Worm (Caenorhabditis elegans) whole organism, late embryonic: Measurements from ENCODE around the gene ZK632.4.
A peak's percentile ranks its signal among the peaks of the same experiment; 100 is the strongest.

Source experiments
- C08G9.2 ChIP-seq: sonication (generic microtip); optimal IDR thresholded peaks from 2 replicates; lab custom pipeline; 2016; ENCODE audit warnings: mild to moderate bottlenecking, missing genetic modification characterization, moderate library complexity, missing compliant biosample characterization
- F13H6.1 ChIP-seq: sonication (generic microtip); optimal IDR thresholded peaks from 2 replicates; lab custom pipeline; 2016; ENCODE audit warnings: missing genetic modification characterization, missing compliant biosample characterization
- ahr-1 ChIP-seq: sonication (generic microtip); optimal IDR thresholded peaks from 2 replicates; lab custom pipeline; 2016; ENCODE audit warnings: missing genetic modification characterization, missing compliant biosample characterization
- ceh-18 ChIP-seq: sonication (generic microtip); optimal IDR thresholded peaks from 2 replicates; lab custom pipeline; 2016; ENCODE audit warnings: missing genetic modification characterization, missing compliant biosample characterization
- ceh-31 ChIP-seq: sonication (generic microtip); optimal IDR thresholded peaks from 2 replicates; lab custom pipeline; 2016; ENCODE audit warnings: missing genetic modification characterization, missing compliant biosample characterization
- ceh-48 ChIP-seq: sonication (generic microtip); optimal IDR thresholded peaks from 2 replicates; lab custom pipeline; 2016; ENCODE audit warnings: missing genetic modification characterization, inconsistent platforms, missing compliant biosample characterization
- ceh-6 ChIP-seq: fragments of 200-800 bp; sonication (Bioruptor generic); optimal IDR thresholded peaks from 2 replicates; lab custom pipeline; 2018; ENCODE audit warnings: mild to moderate bottlenecking, missing genetic modification characterization, missing compliant biosample characterization
- ceh-9 ChIP-seq: sonication (generic microtip); optimal IDR thresholded peaks from 2 replicates; lab custom pipeline; 2016; ENCODE audit warnings: mild to moderate bottlenecking, missing genetic modification characterization, inconsistent platforms, missing compliant biosample characterization
- che-1 ChIP-seq: sonication (generic microtip); optimal IDR thresholded peaks from 2 replicates; lab custom pipeline; 2016; ENCODE audit warnings: mild to moderate bottlenecking, missing genetic modification characterization, missing compliant biosample characterization
- elt-2 ChIP-seq: sonication (generic microtip); optimal IDR thresholded peaks from 2 replicates; lab custom pipeline; 2016; ENCODE audit warnings: missing genetic modification reagents, missing genetic modification characterization, missing compliant biosample characterization
- fkh-10 ChIP-seq: fragments of 150-350 bp; optimal IDR thresholded peaks from 2 replicates; lab custom pipeline; 2014; ENCODE audit warnings: missing biosample characterization, missing genetic modification reagents, missing genetic modification characterization
- hlh-8 ChIP-seq: sonication (generic microtip); optimal IDR thresholded peaks from 2 replicates; lab custom pipeline; 2016; ENCODE audit warnings: missing genotype, missing genetic modification characterization, missing compliant biosample characterization
- lim-6 ChIP-seq: sonication (generic microtip); optimal IDR thresholded peaks from 2 replicates; lab custom pipeline; 2016; ENCODE audit warnings: missing genetic modification characterization, missing compliant biosample characterization
- lin-11 ChIP-seq: fragments of 200-800 bp; sonication (Bioruptor generic); optimal IDR thresholded peaks from 2 replicates; lab custom pipeline; 2018; ENCODE audit warnings: mild to moderate bottlenecking, missing genetic modification characterization, missing compliant biosample characterization
- nfya-1 ChIP-seq: sonication (generic microtip); optimal IDR thresholded peaks from 2 replicates; lab custom pipeline; 2017; ENCODE audit warnings: missing genetic modification characterization, mild to moderate bottlenecking, missing compliant biosample characterization, antibody characterized with exemption, moderate library complexity
- odd-2 ChIP-seq: sonication (generic microtip); optimal IDR thresholded peaks from 2 replicates; lab custom pipeline; 2017; ENCODE audit warnings: antibody characterized with exemption, mild to moderate bottlenecking, missing genetic modification characterization, missing compliant biosample characterization
- pha-2 ChIP-seq: sonication (generic microtip); optimal IDR thresholded peaks from 2 replicates; lab custom pipeline; 2017; ENCODE audit warnings: mild to moderate bottlenecking, missing genetic modification characterization, missing compliant biosample characterization
- pha-4 ChIP-seq: fragments of 150-350 bp; optimal IDR thresholded peaks from 2 replicates; lab custom pipeline; 2018; ENCODE audit warnings: missing biosample characterization, missing genetic modification reagents, missing genetic modification characterization
- pqm-1 ChIP-seq: sonication (generic microtip); optimal IDR thresholded peaks from 2 replicates; lab custom pipeline; 2016; ENCODE audit warnings: missing genetic modification characterization, missing compliant biosample characterization
- ref-2 ChIP-seq: sonication (generic microtip); optimal IDR thresholded peaks from 2 replicates; lab custom pipeline; 2016; ENCODE audit warnings: missing genetic modification characterization, missing compliant biosample characterization
- rnt-1 ChIP-seq: sonication (generic microtip); optimal IDR thresholded peaks from 2 replicates; lab custom pipeline; 2016; ENCODE audit warnings: missing genetic modification characterization, missing compliant biosample characterization
- sox-2 ChIP-seq: fragments of 200-800 bp; sonication (Bioruptor generic); IDR thresholded peaks from 2 replicates; pipeline ENCODE4 v1.3.6; 2022; ENCODE audit warnings: missing genetic modification reagents, missing genetic modification characterization, missing compliant biosample characterization
- syd-9 ChIP-seq: sonication (generic microtip); optimal IDR thresholded peaks from 2 replicates; lab custom pipeline; 2016; ENCODE audit warnings: mild to moderate bottlenecking, missing genetic modification characterization, moderate library complexity, missing compliant biosample characterization
- tbx-2 ChIP-seq: sonication (generic microtip); optimal IDR thresholded peaks from 2 replicates; lab custom pipeline; 2016; ENCODE audit warnings: missing genetic modification characterization, missing compliant biosample characterization
- ttx-3 ChIP-seq: sonication (generic microtip); optimal IDR thresholded peaks from 2 replicates; lab custom pipeline; 2016; ENCODE audit warnings: missing genetic modification reagents, missing genetic modification characterization, missing compliant biosample characterization
- unc-55 ChIP-seq: sonication (generic microtip); optimal IDR thresholded peaks from 2 replicates; lab custom pipeline; 2017; ENCODE audit warnings: missing biosample characterization, missing genetic modification reagents, missing genetic modification characterization
- unc-86 ChIP-seq: sonication (generic microtip); optimal IDR thresholded peaks from 2 replicates; lab custom pipeline; 2016; ENCODE audit warnings: missing genetic modification characterization, missing compliant biosample characterization
- zip-5 ChIP-seq: sonication (generic microtip); optimal IDR thresholded peaks from 2 replicates; lab custom pipeline; 2016; ENCODE audit warnings: missing genetic modification characterization, missing compliant biosample characterization
- ztf-16 ChIP-seq: sonication (generic microtip); optimal IDR thresholded peaks from 2 replicates; lab custom pipeline; 2017; ENCODE audit warnings: missing genetic modification characterization, missing compliant biosample characterization

ZK632.4 gene

ce11 chrIII:9851547-9851946, 44.3 kb upstream of the ZK632.4 start, which contains the start of gene K11H3.3:
K11H3.3 (plus strand) TSS chrIII:9851854.
- no peak for TF ChIP-seq F13H6.1 (tag; lab: Kevin White, UChicago)
- TF ChIP-seq ref-2 (tag; lab: Kevin White, UChicago) = no peak
- TF ChIP-seq lim-6 (tag; lab: Kevin White, UChicago) = no peak
- no peak for TF ChIP-seq elt-2 (tag; lab: Kevin White, UChicago)
- TF ChIP-seq lin-11 (tag; lab: Kevin White, UChicago) = no peak
- TF ChIP-seq syd-9 = no peak
- no peak for TF ChIP-seq pha-4 (tag; lab: Kevin White, UChicago)
- no peak for TF ChIP-seq ceh-6 (GFP tag; lab: Kevin White, UChicago)
- no peak for TF ChIP-seq odd-2 (tag; lab: Kevin White, UChicago)
- no peak for TF ChIP-seq ahr-1 (tag; lab: Kevin White, UChicago)
- no peak for TF ChIP-seq fkh-10
- TF ChIP-seq ztf-16 = no peak

ce11 chrIII:9850877-9851276, 43.6 kb upstream of the ZK632.4 start:
- no peak for TF ChIP-seq ceh-9

ce11 chrIII:9849950-9850349, 42.7 kb upstream of the ZK632.4 start:
- no peak for TF ChIP-seq tbx-2 (tag; lab: Kevin White, UChicago)

ce11 chrIII:9849111-9849510, 41.9 kb upstream of the ZK632.4 start:
- TF ChIP-seq hlh-8 (tag; lab: Kevin White, UChicago) (peak; percentile 8), sox-2 (peak; percentile 31; the same call in 1 of the 2 replicates)

- TF ChIP-seq pqm-1 (tag; lab: Kevin White, UChicago) (no peak), nfya-1 (tag; lab: Kevin White, UChicago) (no peak)
Observed at ce11 chrIII:9848603-9849002, 41.3 kb upstream of the ZK632.4 start.

- peak; percentile 11 for TF ChIP-seq unc-55
- TF ChIP-seq ceh-48 = no peak
Observed at ce11 chrIII:9848083-9848482, 40.8 kb upstream of the ZK632.4 start, which contains the start of gene mrpl-36. mrpl-36 (minus strand) TSS chrIII:9848116.

- TF ChIP-seq unc-86 (tag; lab: Kevin White, UChicago) (no peak), ceh-31 (tag; lab: Kevin White, UChicago) (no peak), che-1 (tag; lab: Kevin White, UChicago) (no peak), fkh-10 (no peak)
Observed at ce11 chrIII:9846093-9846492, 38.8 kb upstream of the ZK632.4 start, which contains the start of gene K11H3.2. K11H3.2 (plus strand) TSS chrIII:9846393.

ce11 chrIII:9843715-9844114, 36.5 kb upstream of the ZK632.4 start, which contains the start of gene K11H3.5:
K11H3.5 (plus strand) TSS chrIII:9843768.
- no peak for TF ChIP-seq ceh-18 (tag; lab: Kevin White, UChicago)
- no peak for TF ChIP-seq ttx-3 (tag; lab: Kevin White, UChicago)
- TF ChIP-seq pha-2 (tag; lab: Kevin White, UChicago) = no peak
- TF ChIP-seq zip-5 (tag; lab: Kevin White, UChicago) = no peak
- no peak for TF ChIP-seq C08G9.2
- TF ChIP-seq rnt-1 = no peak
- TF ChIP-seq elt-2 (tag; lab: Kevin White, UChicago) = no peak
- TF ChIP-seq, all 69 proteins: peak for 0
